Worm (Caenorhabditis elegans): ENCODE data around the gene nlp-46.
A peak's percentile ranks its signal among the peaks of the same experiment; 100 is the strongest.

The nlp-46 gene

ce11 chrV:12505730-12506129 is 355 bp downstream of the nlp-46 start:
- TF ChIP-seq ceh-43 (GFP tag; optimal IDR thresholded peaks at IDR 0.05) = no peak
- no peak for TF ChIP-seq nhr-28 (tag; optimal IDR thresholded peaks at IDR 0.05)
- TF ChIP-seq nhr-237 (tag; optimal IDR thresholded peaks at IDR 0.05) = no peak
- no peak for TF ChIP-seq blmp-1 (tag; optimal IDR thresholded peaks at IDR 0.05)
- no peak for TF ChIP-seq snpc-4 (tag; optimal IDR thresholded peaks at IDR 0.05)
- no peak for TF ChIP-seq ztf-11 (tag; optimal IDR thresholded peaks at IDR 0.05)
- no peak for TF ChIP-seq unc-62 (GFP tag; optimal IDR thresholded peaks at IDR 0.05)
- TF ChIP-seq lin-13 (tag; optimal IDR thresholded peaks at IDR 0.05) = no peak
- TF ChIP-seq pha-4 (tag; optimal IDR thresholded peaks at IDR 0.05) = no peak
- TF ChIP-seq elt-3 (tag; optimal IDR thresholded peaks at IDR 0.05) = no peak
- TF ChIP-seq mep-1 (tag; optimal IDR thresholded peaks at IDR 0.05) = no peak
- TF ChIP-seq ham-2 (GFP tag; optimal IDR thresholded peaks at IDR 0.05) = no peak

ce11 chrV:12503494-12503893 is 2.6 kb downstream of the nlp-46 start, which contains the start of gene T28H10.1:
Gene T28H10.1 (plus strand): TSS chrV:12503794.
- TF ChIP-seq lsy-2 (tag; optimal IDR thresholded peaks at IDR 0.05) (no peak), pha-4 (tag; optimal IDR thresholded peaks at IDR 0.05) (no peak), blmp-1 (tag; optimal IDR thresholded peaks at IDR 0.05) (no peak), cnd-1 (tag; optimal IDR thresholded peaks at IDR 0.05) (no peak), tbx-8 (GFP tag; optimal IDR thresholded peaks at IDR 0.05) (no peak), unc-62 (GFP tag; optimal IDR thresholded peaks at IDR 0.05) (no peak), mep-1 (tag; optimal IDR thresholded peaks at IDR 0.05) (no peak), nhr-12 (tag; optimal IDR thresholded peaks at IDR 0.05) (no peak), flh-1 (GFP tag; optimal IDR thresholded peaks at IDR 0.05) (no peak), lin-13 (tag; optimal IDR thresholded peaks at IDR 0.05) (no peak), mab-5 (tag; optimal IDR thresholded peaks at IDR 0.05) (no peak), unc-120 (tag; optimal IDR thresholded peaks at IDR 0.05; ENCODE audit: poor library complexity, severe bottlenecking) (no peak), snpc-4 (tag; optimal IDR thresholded peaks at IDR 0.05) (no peak), sem-2 (GFP tag; optimal IDR thresholded peaks at IDR 0.05) (no peak), ces-1 (GFP tag; optimal IDR thresholded peaks at IDR 0.05) (no peak), ceh-83 (GFP tag; optimal IDR thresholded peaks at IDR 0.05) (no peak), zip-8 (tag; optimal IDR thresholded peaks at IDR 0.05) (no peak), hlh-1 (tag; optimal IDR thresholded peaks at IDR 0.05) (no peak), drap-1 (GFP tag; optimal IDR thresholded peaks at IDR 0.05) (no peak)

DNA sequence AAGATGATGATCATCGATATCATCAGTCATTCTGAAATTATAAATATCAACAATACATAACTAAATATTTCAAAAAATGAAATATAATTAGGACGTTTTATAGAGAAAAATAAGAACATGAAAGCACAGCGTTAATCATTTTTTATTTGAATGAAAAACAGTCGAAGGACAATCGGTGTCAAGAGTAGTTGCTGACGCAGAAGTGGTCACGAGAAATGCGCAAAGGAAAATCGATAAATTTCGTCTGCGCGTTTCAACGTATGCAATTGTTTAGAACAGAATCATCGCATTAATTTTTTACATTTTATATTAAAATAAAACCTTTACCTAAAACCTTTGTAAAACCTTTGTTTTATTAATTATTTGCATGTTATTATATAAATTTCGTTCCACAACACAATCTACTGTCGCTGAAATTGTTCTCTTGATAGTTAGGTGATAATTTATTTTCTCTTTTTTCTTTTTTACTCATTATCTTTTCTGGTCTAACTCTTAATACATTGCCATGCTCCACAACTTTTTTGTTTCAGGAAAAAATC is 8.3 kb downstream of the nlp-46 start, which contains the start of the genes W04D2.4 and rbm-25:
W04D2.4 (minus strand) TSS at position 31 of the 539 bp plus-strand sequence.
rbm-25 (plus strand) TSS at position 489 of the 539 bp plus-strand sequence.
- TF ChIP-seq tbx-8 (GFP tag; optimal IDR thresholded peaks at IDR 0.05) (no peak), ham-2 (GFP tag; optimal IDR thresholded peaks at IDR 0.05) (no peak), drap-1 (GFP tag; optimal IDR thresholded peaks at IDR 0.05) (no peak), nhr-76 (tag; optimal IDR thresholded peaks at IDR 0.05) (no peak), flh-1 (GFP tag; optimal IDR thresholded peaks at IDR 0.05) (no peak), ceh-83 (GFP tag; optimal IDR thresholded peaks at IDR 0.05) (no peak), hlh-1 (tag; optimal IDR thresholded peaks at IDR 0.05) (no peak), ces-1 (GFP tag; optimal IDR thresholded peaks at IDR 0.05) (peak; percentile 58), unc-120 (tag; optimal IDR thresholded peaks at IDR 0.05; ENCODE audit: poor library complexity, severe bottlenecking) (no peak), ceh-43 (GFP tag; optimal IDR thresholded peaks at IDR 0.05) (no peak), blmp-1 (tag; optimal IDR thresholded peaks at IDR 0.05) (no peak), ztf-11 (tag; optimal IDR thresholded peaks at IDR 0.05) (no peak), nhr-237 (tag; optimal IDR thresholded peaks at IDR 0.05) (peak; percentile 49), ceh-39 (tag; optimal IDR thresholded peaks at IDR 0.05) (peak; percentile 77), bed-3 (GFP tag; optimal IDR thresholded peaks at IDR 0.05) (no peak), unc-62 (GFP tag; optimal IDR thresholded peaks at IDR 0.05) (no peak), mab-5 (tag; optimal IDR thresholded peaks at IDR 0.05) (no peak), unc-39 (tag; optimal IDR thresholded peaks at IDR 0.05) (no peak), elt-1 (tag; optimal IDR thresholded peaks at IDR 0.05; ENCODE audit: borderline replicate concordance, insufficient read depth) (no peak), snpc-4 (tag; optimal IDR thresholded peaks at IDR 0.05) (no peak), nhr-12 (tag; optimal IDR thresholded peaks at IDR 0.05) (no peak), mep-1 (tag; optimal IDR thresholded peaks at IDR 0.05) (peak; percentile 70), elt-3 (tag; optimal IDR thresholded peaks at IDR 0.05) (no peak), sptf-1 (tag; optimal IDR thresholded peaks at IDR 0.05) (no peak), zip-8 (tag; optimal IDR thresholded peaks at IDR 0.05) (no peak), sem-2 (GFP tag; optimal IDR thresholded peaks at IDR 0.05) (no peak), lin-32 (GFP tag; optimal IDR thresholded peaks at IDR 0.05) (no peak), M03D4.4 (tag; optimal IDR thresholded peaks at IDR 0.05) (no peak), lsy-2 (tag; optimal IDR thresholded peaks at IDR 0.05) (peak; percentile 60), nhr-28 (tag; optimal IDR thresholded peaks at IDR 0.05) (no peak), cnd-1 (tag; optimal IDR thresholded peaks at IDR 0.05) (no peak), lin-13 (tag; optimal IDR thresholded peaks at IDR 0.05) (peak; percentile 12), nhr-2 (tag; optimal IDR thresholded peaks at IDR 0.05) (peak; percentile 11), mls-2 (tag; optimal IDR thresholded peaks at IDR 0.05) (no peak), pha-4 (tag; optimal IDR thresholded peaks at IDR 0.05) (peak; percentile 70)

Data from whole organism, mixed stage, embryonic.